Fruit fly (Drosophila melanogaster) whole organism, adult: ENCODE results near the gene cbt.

Source experiments
- CG11617 ChIP-seq: fragments of 200-800 bp; sonication (Bioruptor generic); optimal IDR thresholded peaks from 2 replicates; lab custom pipeline; 2017; ENCODE audit warnings: mild to moderate bottlenecking, missing biosample characterization, missing genetic modification reagents, missing genetic modification characterization
- CG12768 ChIP-seq: fragments of 200-800 bp; sonication (Bioruptor generic); optimal IDR thresholded peaks from 2 replicates; lab custom pipeline; 2017; ENCODE audit warnings: missing biosample characterization, missing genetic modification characterization, mild to moderate bottlenecking, moderate library complexity, missing genetic modification reagents
- CG14711 ChIP-seq: fragments of 200-800 bp; sonication (Bioruptor generic); optimal IDR thresholded peaks from 2 replicates; lab custom pipeline; 2018; ENCODE audit warnings: missing biosample characterization, mild to moderate bottlenecking, missing genetic modification characterization, moderate library complexity
- CG7045 ChIP-seq: fragments of 200-800 bp; sonication (Bioruptor generic); optimal IDR thresholded peaks from 2 replicates; lab custom pipeline; 2017; ENCODE audit warnings: missing biosample characterization, mild to moderate bottlenecking, missing genetic modification characterization
- Crg-1 ChIP-seq: fragments of 200-800 bp; sonication (Bioruptor generic); optimal IDR thresholded peaks from 2 replicates; lab custom pipeline; 2016; ENCODE audit warnings: missing biosample characterization, missing genetic modification characterization
- Hr96 ChIP-seq: fragments of 200-800 bp; sonication (Bioruptor generic); optimal IDR thresholded peaks from 2 replicates; lab custom pipeline; 2016; ENCODE audit warnings: missing biosample characterization, missing genetic modification characterization
- Mnt ChIP-seq: fragments of 200-800 bp; sonication (Bioruptor generic); optimal IDR thresholded peaks from 2 replicates; lab custom pipeline; 2016; ENCODE audit warnings: missing biosample characterization, mild to moderate bottlenecking, missing genetic modification characterization
- bab1 ChIP-seq: fragments of 200-800 bp; sonication (Bioruptor generic); optimal IDR thresholded peaks from 3 replicates; lab custom pipeline; 2019; ENCODE audit warnings: missing biosample characterization, mild to moderate bottlenecking, missing genetic modification characterization, moderate library complexity
- cic ChIP-seq: fragments of 200-800 bp; sonication (Bioruptor generic); optimal IDR thresholded peaks from 2 replicates; lab custom pipeline; 2017; ENCODE audit warnings: missing biosample characterization, mild to moderate bottlenecking, missing genetic modification characterization, moderate library complexity
- cnc ChIP-seq, 2 experiments: fragments of >200 bp; optimal IDR thresholded peaks; 2 replicates each; lab custom pipeline; 2017
- kay ChIP-seq: fragments of 200-800 bp; sonication (Bioruptor generic); peaks from one replicate; lab custom pipeline; 2016; ENCODE audit warnings: missing biosample characterization, missing genetic modification characterization, borderline replicate concordance
- ovo ChIP-seq: fragments of 200-800 bp; sonication (Bioruptor generic); optimal IDR thresholded peaks from 2 replicates; lab custom pipeline; 2016; ENCODE audit warnings: missing biosample characterization, missing genetic modification characterization
- tj ChIP-seq: fragments of 200-800 bp; sonication (Bioruptor generic); optimal IDR thresholded peaks from 3 replicates; lab custom pipeline; 2017; ENCODE audit warnings: missing biosample characterization, mild to moderate bottlenecking, missing genetic modification characterization, moderate library complexity
- toe ChIP-seq: fragments of 200-800 bp; sonication (Bioruptor generic); optimal IDR thresholded peaks from 2 replicates; lab custom pipeline; 2016; ENCODE audit warnings: missing biosample characterization, missing genetic modification characterization

DNA sequence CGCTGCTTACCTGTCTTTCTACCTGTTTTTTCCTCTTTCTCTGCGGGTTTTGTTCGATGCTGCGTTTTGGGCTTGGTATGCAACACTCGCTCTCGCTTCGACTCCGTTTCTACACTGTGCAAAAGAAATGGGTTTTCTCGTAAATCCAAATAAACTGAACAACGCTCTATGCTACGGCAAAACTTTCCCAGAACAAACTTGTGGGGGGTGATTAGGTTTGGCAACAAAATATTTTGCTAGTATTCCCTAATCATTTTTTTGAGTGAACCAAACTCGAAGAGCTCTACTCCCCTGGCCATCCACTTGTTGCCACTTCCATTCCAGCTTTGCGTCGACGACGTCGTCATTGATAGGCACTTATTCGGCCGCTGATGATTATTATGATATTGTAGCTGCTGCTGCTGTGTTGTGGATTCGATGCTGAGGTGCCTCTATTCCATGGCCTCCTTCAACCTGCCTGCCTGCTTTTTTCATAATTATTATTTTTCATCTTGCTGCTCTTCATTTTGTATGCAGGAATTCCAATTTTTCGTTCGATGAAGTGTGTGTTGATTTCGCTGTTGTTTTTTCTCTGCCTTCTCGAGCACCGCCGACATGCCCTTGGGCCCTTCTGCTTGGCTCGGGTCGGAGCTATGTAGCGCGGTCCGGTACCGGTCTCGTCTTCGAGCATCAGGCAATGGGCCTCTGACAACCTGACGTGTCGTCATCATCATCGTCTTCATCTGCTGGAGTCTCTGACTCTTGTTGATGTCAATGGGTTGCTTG lies 37.4 kb downstream of the cbt start:
- no peak for TF ChIP-seq Crg-1 (GFP tag; lab: Kevin White, UChicago)
- TF ChIP-seq tj (GFP tag; lab: Kevin White, UChicago) = no peak
- TF ChIP-seq bab1 = no peak
- TF ChIP-seq toe (GFP tag; lab: Kevin White, UChicago) = no peak
- no peak for TF ChIP-seq Hr96 (GFP tag; lab: Kevin White, UChicago)
- TF ChIP-seq kay (GFP tag; lab: Kevin White, UChicago) = no peak
- no peak for TF ChIP-seq CG11617 (GFP tag; lab: Kevin White, UChicago)
- no peak for TF ChIP-seq ovo (GFP tag; lab: Kevin White, UChicago)
- no peak for TF ChIP-seq CG12768
- TF ChIP-seq CG7045 (GFP tag; lab: Kevin White, UChicago) = no peak
- TF ChIP-seq CG14711 = no peak
- TF ChIP-seq cic (GFP tag; lab: Kevin White, UChicago) = no peak
- no peak for TF ChIP-seq cnc (optimal IDR thresholded peaks at IDR 0.05; lab: Kevin White, UChicago)
- TF ChIP-seq Mnt (GFP tag; lab: Kevin White, UChicago) = no peak
